Fruit fly (Drosophila melanogaster) whole organism, prepupa: ENCODE measurements around the gene CG5104.

Experiments used
- Blimp-1 ChIP-seq: fragments of 200-800 bp; sonication (Bioruptor generic); optimal IDR thresholded peaks from 3 replicates; lab custom pipeline; 2017; ENCODE audit warnings: missing biosample characterization, missing genetic modification characterization, mild to moderate bottlenecking, moderate library complexity, missing genetic modification reagents
- CG10631 ChIP-seq: fragments of 200-800 bp; sonication (Bioruptor generic); optimal IDR thresholded peaks from 2 replicates; lab custom pipeline; 2016; ENCODE audit warnings: missing biosample characterization, missing genetic modification characterization
- CG10669 ChIP-seq: fragments of 200-800 bp; sonication (Bioruptor generic); optimal IDR thresholded peaks from 3 replicates; lab custom pipeline; 2018; ENCODE audit warnings: missing biosample characterization, mild to moderate bottlenecking, missing genetic modification characterization, moderate library complexity
- CG11294 ChIP-seq: fragments of 200-800 bp; sonication (Bioruptor generic); IDR thresholded peaks from 2 replicates; pipeline ENCODE4 v1.3.6; 2022; ENCODE audit warnings: missing biosample characterization, missing genetic modification characterization
- CG11902 ChIP-seq: fragments of 200-800 bp; sonication (Bioruptor generic); optimal IDR thresholded peaks from 3 replicates; lab custom pipeline; 2016; ENCODE audit warnings: missing biosample characterization, missing genetic modification characterization
- CG15336 ChIP-seq: fragments of 200-800 bp; sonication (Bioruptor generic); IDR thresholded peaks from 2 replicates; pipeline ENCODE4 v1.3.6; 2022; ENCODE audit warnings: missing biosample characterization, missing genetic modification characterization
- CG31627 ChIP-seq: fragments of 200-800 bp; sonication (Bioruptor generic); optimal IDR thresholded peaks from 3 replicates; lab custom pipeline; 2016; ENCODE audit warnings: missing biosample characterization, missing genetic modification characterization
- CG3919 ChIP-seq: fragments of 200-800 bp; sonication (Bioruptor generic); optimal IDR thresholded peaks from 3 replicates; lab custom pipeline; 2016; ENCODE audit warnings: missing biosample characterization, missing genetic modification characterization
- CG6163 ChIP-seq: fragments of 200-800 bp; sonication (Bioruptor generic); IDR thresholded peaks from 3 replicates; pipeline ENCODE4 v1.3.6; 2022; ENCODE audit warnings: missing biosample characterization, missing genetic modification characterization
- CG6808 ChIP-seq: fragments of 200-800 bp; sonication (Bioruptor generic); optimal IDR thresholded peaks from 3 replicates; lab custom pipeline; 2017; ENCODE audit warnings: missing biosample characterization, missing genetic modification characterization, mild to moderate bottlenecking, moderate library complexity, missing genetic modification reagents
- CG6854 ChIP-seq: fragments of 200-800 bp; sonication (Bioruptor generic); optimal IDR thresholded peaks from 2 replicates; lab custom pipeline; 2017; ENCODE audit warnings: missing biosample characterization, mild to moderate bottlenecking, missing genetic modification characterization
- CG7368 ChIP-seq: fragments of 200-800 bp; sonication (Bioruptor generic); optimal IDR thresholded peaks from 3 replicates; lab custom pipeline; 2016; ENCODE audit warnings: missing biosample characterization, missing genetic modification characterization
- CG8119 ChIP-seq: fragments of 200-800 bp; sonication (Bioruptor generic); IDR thresholded peaks from 3 replicates; pipeline ENCODE4 v1.3.6; 2022; ENCODE audit warnings: missing biosample characterization, missing genetic modification characterization
- CG8632 ChIP-seq: fragments of 200-800 bp; sonication (Bioruptor generic); optimal IDR thresholded peaks from 3 replicates; lab custom pipeline; 2016; ENCODE audit warnings: missing biosample characterization, missing genetic modification characterization
- CG9139 ChIP-seq: fragments of 200-800 bp; sonication (Bioruptor generic); optimal IDR thresholded peaks from 3 replicates; lab custom pipeline; 2017; ENCODE audit warnings: missing biosample characterization, mild to moderate bottlenecking, missing genetic modification characterization
- Eip78C ChIP-seq: fragments of 200-800 bp; sonication (Bioruptor generic); peaks from one replicate; lab custom pipeline; 2016; ENCODE audit warnings: missing biosample characterization, missing genetic modification characterization
- Eip93F ChIP-seq: fragments of 200-800 bp; sonication (Bioruptor generic); optimal IDR thresholded peaks from 2 replicates; lab custom pipeline; 2016; ENCODE audit warnings: missing biosample characterization, mild to moderate bottlenecking, missing genetic modification characterization
- Ets21C ChIP-seq: fragments of 200-800 bp; sonication (Bioruptor generic); optimal IDR thresholded peaks from 3 replicates; lab custom pipeline; 2016; ENCODE audit warnings: missing biosample characterization, missing genetic modification characterization
- Hr39 ChIP-seq: fragments of 200-800 bp; sonication (Bioruptor generic); optimal IDR thresholded peaks from 2 replicates; lab custom pipeline; 2016; ENCODE audit warnings: missing biosample characterization, missing genetic modification characterization
- Hr4 ChIP-seq: fragments of 200-800 bp; sonication (Bioruptor generic); optimal IDR thresholded peaks from 3 replicates; lab custom pipeline; 2016; ENCODE audit warnings: missing biosample characterization, missing genetic modification characterization
- Lpt ChIP-seq: fragments of 200-800 bp; sonication (Bioruptor generic); optimal IDR thresholded peaks from 3 replicates; lab custom pipeline; 2016; ENCODE audit warnings: missing biosample characterization, missing genetic modification characterization
- Met ChIP-seq: fragments of 200-800 bp; sonication (Bioruptor generic); optimal IDR thresholded peaks from 3 replicates; lab custom pipeline; 2016; ENCODE audit warnings: missing biosample characterization, missing genetic modification characterization
- OdsH ChIP-seq: fragments of 200-800 bp; sonication (Bioruptor generic); optimal IDR thresholded peaks from 3 replicates; lab custom pipeline; 2016; ENCODE audit warnings: missing biosample characterization, missing genetic modification characterization
- Smox ChIP-seq: fragments of 200-800 bp; sonication (Bioruptor generic); optimal IDR thresholded peaks from 3 replicates; lab custom pipeline; 2016; ENCODE audit warnings: missing biosample characterization, missing genetic modification characterization
- Sox14 ChIP-seq: fragments of 200-800 bp; sonication (Bioruptor generic); optimal IDR thresholded peaks from 3 replicates; lab custom pipeline; 2016; ENCODE audit warnings: missing biosample characterization, missing genetic modification characterization
- Sox15 ChIP-seq: fragments of 200-800 bp; sonication (Bioruptor generic); optimal IDR thresholded peaks from 3 replicates; lab custom pipeline; 2016; ENCODE audit warnings: missing biosample characterization, missing genetic modification characterization
- achi ChIP-seq: fragments of 200-800 bp; sonication (Bioruptor generic); optimal IDR thresholded peaks from 3 replicates; lab custom pipeline; 2016; ENCODE audit warnings: missing biosample characterization, missing genetic modification characterization
- acj6 ChIP-seq: fragments of 200-800 bp; sonication (Bioruptor generic); optimal IDR thresholded peaks from 3 replicates; lab custom pipeline; 2016; ENCODE audit warnings: missing biosample characterization, missing genetic modification characterization
- cyc ChIP-seq: fragments of 200-800 bp; sonication (Bioruptor generic); optimal IDR thresholded peaks from 3 replicates; lab custom pipeline; 2016; ENCODE audit warnings: missing biosample characterization, missing genetic modification characterization
- dac ChIP-seq: fragments of 200-800 bp; sonication (Bioruptor generic); optimal IDR thresholded peaks from 2 replicates; lab custom pipeline; 2017; ENCODE audit warnings: missing biosample characterization, mild to moderate bottlenecking, missing genetic modification characterization
- dsx ChIP-seq: fragments of 200-800 bp; optimal IDR thresholded peaks from 3 replicates; lab custom pipeline; 2019; ENCODE audit warnings: missing biosample characterization, mild to moderate bottlenecking, missing genetic modification characterization, moderate library complexity; ENCODE audit not compliant: poor library complexity, severe bottlenecking
- eg ChIP-seq: fragments of 200-800 bp; sonication (Bioruptor generic); IDR thresholded peaks from 3 replicates; pipeline ENCODE4 v1.3.6; 2022; ENCODE audit warnings: missing biosample characterization, missing genetic modification characterization
- esn ChIP-seq: fragments of 200-800 bp; sonication (Bioruptor generic); optimal IDR thresholded peaks from 2 replicates; lab custom pipeline; 2016; ENCODE audit warnings: missing biosample characterization, mild to moderate bottlenecking, missing genetic modification characterization, moderate library complexity
- fd85E ChIP-seq: fragments of 200-800 bp; sonication (Bioruptor generic); optimal IDR thresholded peaks from 3 replicates; lab custom pipeline; 2016; ENCODE audit warnings: missing biosample characterization, missing genetic modification characterization
- pdm3 ChIP-seq: fragments of 200-800 bp; sonication (Bioruptor generic); optimal IDR thresholded peaks from 3 replicates; lab custom pipeline; 2016; ENCODE audit warnings: missing biosample characterization, missing genetic modification characterization
- salr ChIP-seq, 2 experiments: fragments of 200-800 bp; sonication (Bioruptor generic); optimal IDR thresholded peaks; 3 replicates each; lab custom pipeline; 2016 to 2018; ENCODE audit warnings: missing biosample characterization in 2 of 2, missing genetic modification characterization in 2 of 2, mild to moderate bottlenecking in 1 of 2
- spab ChIP-seq: fragments of 200-800 bp; sonication (Bioruptor generic); optimal IDR thresholded peaks from 2 replicates; lab custom pipeline; 2017; ENCODE audit warnings: missing biosample characterization, mild to moderate bottlenecking, missing genetic modification characterization, missing genetic modification reagents
- topi ChIP-seq: fragments of 200-800 bp; sonication (Bioruptor generic); optimal IDR thresholded peaks from 3 replicates; lab custom pipeline; 2016; ENCODE audit warnings: missing biosample characterization, missing genetic modification characterization
- vri ChIP-seq: fragments of 200-800 bp; sonication (Bioruptor generic); optimal IDR thresholded peaks from 3 replicates; lab custom pipeline; 2016; ENCODE audit warnings: missing biosample characterization, mild to moderate bottlenecking, missing genetic modification characterization

CG5104 gene

dm6 chr3L:20540182-20540974 is 19.6 kb downstream of the CG5104 start, which contains the start of gene Rcd2 (continued):
- TF ChIP-seq Ets21C (GFP tag; lab: Kevin White, UChicago): peak; percentile 51
- peak; percentile 83 for TF ChIP-seq CG3919
- no peak for TF ChIP-seq Eip93F (GFP tag; lab: Kevin White, UChicago)
- TF ChIP-seq Lpt (GFP tag; lab: Kevin White, UChicago): peak; percentile 62
- TF ChIP-seq eg (GFP tag; lab: Robert Waterston, UW): peak; percentile 79
- peak; percentile 26 for TF ChIP-seq Sox15
- TF ChIP-seq fd85E (GFP tag; lab: Kevin White, UChicago): peak; percentile 64
- TF ChIP-seq CG8119 (GFP tag; lab: Robert Waterston, UW): peak; percentile 89
- peak; percentile 69 for TF ChIP-seq vri (GFP tag; lab: Kevin White, UChicago)
- peak; percentile 49 for TF ChIP-seq Blimp-1

DNA sequence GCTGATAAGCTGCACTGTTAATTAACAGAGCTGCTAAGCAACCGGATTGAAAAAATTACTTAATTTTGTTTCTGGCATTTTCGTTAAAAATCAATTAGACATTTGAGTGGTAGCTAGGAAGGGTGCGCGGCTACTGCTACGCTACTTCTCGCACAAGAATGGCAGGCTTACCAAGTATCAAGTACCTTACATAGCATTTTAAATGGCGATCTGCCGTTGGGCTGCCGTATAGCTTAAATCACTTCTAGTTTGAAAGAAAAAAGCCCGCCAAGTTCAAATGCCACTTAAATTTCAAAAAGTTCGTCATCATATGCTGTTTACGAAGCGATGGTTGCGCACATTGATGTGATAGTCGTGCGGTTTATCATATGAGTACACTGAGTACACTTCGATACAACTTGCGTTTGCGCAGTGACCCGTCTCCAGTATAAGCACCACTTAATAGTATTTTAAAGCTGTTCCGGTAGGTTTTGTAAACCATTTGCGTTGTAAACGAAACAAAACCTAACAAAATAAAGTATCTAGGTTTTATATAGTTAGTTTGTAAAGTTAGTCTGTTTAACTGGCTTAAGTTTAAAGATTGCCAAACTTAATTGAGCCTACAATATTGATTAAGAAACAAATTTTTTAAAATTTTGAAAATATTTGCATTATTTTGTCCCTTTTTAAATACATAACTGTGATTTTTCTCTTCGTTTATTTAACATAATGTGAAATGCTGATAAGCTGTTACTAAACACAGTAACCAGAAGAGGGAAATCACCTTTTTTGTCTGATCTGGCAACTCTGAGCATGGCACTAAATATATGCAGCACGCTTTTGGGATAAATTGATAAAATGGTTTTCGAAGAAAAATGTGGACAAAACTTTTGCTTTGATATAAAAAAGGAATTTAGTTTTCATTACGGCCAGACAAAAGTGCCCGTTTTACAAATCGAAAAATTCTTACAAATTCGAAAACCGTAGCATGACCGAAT is 20.5 kb downstream of the CG5104 start:
- no peak for TF ChIP-seq dsx (GFP tag; lab: Kevin White, UChicago)
- peak; percentile 52 for TF ChIP-seq Eip78C (GFP tag; lab: Kevin White, UChicago)

- TF ChIP-seq CG7368 (GFP tag; lab: Kevin White, UChicago): no peak
- no peak for TF ChIP-seq CG8119 (GFP tag; lab: Robert Waterston, UW)
- no peak for TF ChIP-seq Hr4 (GFP tag; lab: Kevin White, UChicago)
- no peak for TF ChIP-seq acj6 (GFP tag; lab: Kevin White, UChicago)
- TF ChIP-seq CG31627: no peak
- no peak for TF ChIP-seq salr (GFP tag; optimal IDR thresholded peaks at IDR 0.05; lab: Kevin White, UChicago)
- TF ChIP-seq Met (GFP tag; lab: Kevin White, UChicago): no peak
- no peak for TF ChIP-seq CG15336
- TF ChIP-seq Lpt (GFP tag; lab: Kevin White, UChicago): no peak
- no peak for TF ChIP-seq Sox15
- TF ChIP-seq topi (GFP tag; lab: Kevin White, UChicago): no peak
- TF ChIP-seq Eip78C (GFP tag; lab: Kevin White, UChicago): no peak
- no peak for TF ChIP-seq CG6854 (GFP tag; lab: Kevin White, UChicago)
Observed at dm6 chr3L:20548201-20548854, 27.5 kb downstream of the CG5104 start.

DNA sequence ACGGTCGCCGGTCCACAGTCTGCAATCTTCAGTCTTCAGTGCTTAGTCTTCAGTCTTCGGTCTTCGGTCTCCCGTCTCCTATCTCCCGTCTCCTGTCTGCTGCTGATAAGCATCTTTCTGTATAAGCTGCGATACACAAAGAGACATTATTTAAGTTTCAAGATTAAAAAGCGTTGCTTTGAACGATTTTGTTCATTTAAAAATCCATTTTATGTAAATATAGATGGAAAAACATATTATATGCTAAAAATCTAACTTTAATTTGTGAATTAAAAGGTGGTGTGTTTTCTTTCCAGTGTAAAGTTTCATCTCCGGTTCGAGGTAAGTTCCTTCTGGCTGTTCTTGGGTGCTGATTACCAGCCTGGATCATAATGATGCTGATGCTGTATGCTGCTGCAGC is 28.5 kb downstream of the CG5104 start:
- peak; percentile 61 for TF ChIP-seq Hr39
- no peak for TF ChIP-seq CG11294
- peak; percentile 52 for TF ChIP-seq achi (GFP tag; lab: Kevin White, UChicago)
- no peak for TF ChIP-seq eg (GFP tag; lab: Robert Waterston, UW)
- peak; percentile 68 for TF ChIP-seq topi (GFP tag; lab: Kevin White, UChicago)
- TF ChIP-seq CG8119 (GFP tag; lab: Robert Waterston, UW): no peak
- peak; percentile 64 for TF ChIP-seq Sox14
- peak; percentile 17 for TF ChIP-seq CG8632
- TF ChIP-seq fd85E (GFP tag; lab: Kevin White, UChicago): no peak
- peak; percentile 64 for TF ChIP-seq spab (GFP tag; lab: Kevin White, UChicago)
- peak; percentile 32 for TF ChIP-seq CG9139 (GFP tag; lab: Kevin White, UChicago)
- peak; percentile 77 for TF ChIP-seq dsx (GFP tag; lab: Kevin White, UChicago)
- peak; percentile 60 for TF ChIP-seq cyc (GFP tag; lab: Kevin White, UChicago)
- peak; percentile 50 for TF ChIP-seq CG6808 (GFP tag; lab: Kevin White, UChicago)
- TF ChIP-seq CG7368 (GFP tag; lab: Kevin White, UChicago): peak; percentile 42
- TF ChIP-seq CG3919: peak; percentile 71
- peak; percentile 63 for TF ChIP-seq CG10631
- peak; percentile 52 for TF ChIP-seq OdsH (GFP tag; lab: Kevin White, UChicago)
- TF ChIP-seq Eip93F (GFP tag; lab: Kevin White, UChicago): no peak
- TF ChIP-seq CG6163: peak; percentile 60; the same call in 2 of the 3 replicates
- peak; percentile 76 for TF ChIP-seq Met (GFP tag; lab: Kevin White, UChicago)
- peak; percentile 12 for TF ChIP-seq CG11902
- TF ChIP-seq pdm3 (GFP tag; lab: Kevin White, UChicago): peak; percentile 58
- TF ChIP-seq CG10669 (GFP tag; lab: Kevin White, UChicago): peak; percentile 76
- TF ChIP-seq vri (GFP tag; lab: Kevin White, UChicago): peak; percentile 55
- peak; percentile 74 for TF ChIP-seq Smox
- TF ChIP-seq esn (GFP tag; lab: Kevin White, UChicago): peak; percentile 78
- TF ChIP-seq dac (GFP tag; lab: Kevin White, UChicago): no peak
- TF ChIP-seq Lpt (GFP tag; lab: Kevin White, UChicago): no peak
